Worm (Caenorhabditis elegans): ENCODE data around the gene srh-80.

Gene srh-80

ce11 chrV:215697-216096 is 4.0 kb upstream of the srh-80 start:
- no peak for TF ChIP-seq unc-39 (tag; optimal IDR thresholded peaks at IDR 0.05)
- TF ChIP-seq lir-3 (tag; optimal IDR thresholded peaks at IDR 0.05) = no peak
- TF ChIP-seq nhr-237 (tag; optimal IDR thresholded peaks at IDR 0.05) = no peak
- no peak for TF ChIP-seq hif-1 (tag; optimal IDR thresholded peaks at IDR 0.05)
- no peak for TF ChIP-seq snpc-4 (tag; optimal IDR thresholded peaks at IDR 0.05)
- TF ChIP-seq lin-1 (GFP tag; IDR thresholded peaks at IDR 0.05) = no peak
- no peak for TF ChIP-seq egl-43 (GFP tag; IDR thresholded peaks at IDR 0.05)

- TF ChIP-seq egl-27 (tag; optimal IDR thresholded peaks at IDR 0.05) (no peak), nhr-25 (tag; optimal IDR thresholded peaks at IDR 0.05; ENCODE audit: borderline replicate concordance, insufficient read depth) (no peak), nhr-11 (tag; optimal IDR thresholded peaks at IDR 0.05) (no peak), nhr-6 (tag; optimal IDR thresholded peaks at IDR 0.05) (no peak)
These were observed 2.9 kb upstream of the srh-80 start, which contains the start of gene srh-78 for ce11 chrV:216847-217246. Gene srh-78 (plus strand): TSS chrV:217147.

- TF ChIP-seq lin-13 (GFP tag; optimal IDR thresholded peaks at IDR 0.05) = no peak
- no peak for TF ChIP-seq rbr-2 (tag; optimal IDR thresholded peaks at IDR 0.05)
- no peak for TF ChIP-seq aha-1 (tag)
- no peak for TF ChIP-seq mdt-29 (GFP tag; IDR thresholded peaks at IDR 0.05)
- TF ChIP-seq sdz-12 (GFP tag; optimal IDR thresholded peaks at IDR 0.05) = no peak
- no peak for TF ChIP-seq lim-7 (GFP tag; IDR thresholded peaks at IDR 0.05)
- no peak for TF ChIP-seq zfp-2 (tag; optimal IDR thresholded peaks at IDR 0.05)
- no peak for TF ChIP-seq spr-3 (GFP tag; optimal IDR thresholded peaks at IDR 0.05)
- TF ChIP-seq attf-4 (tag; optimal IDR thresholded peaks at IDR 0.05) = no peak
- TF ChIP-seq zip-2 (tag; optimal IDR thresholded peaks at IDR 0.05) = no peak
- no peak for TF ChIP-seq Y48G9A.11 (GFP tag; IDR thresholded peaks at IDR 0.05)
- TF ChIP-seq lin-38 (GFP tag; IDR thresholded peaks at IDR 0.05) = no peak
- TF ChIP-seq nhr-237 (tag; optimal IDR thresholded peaks at IDR 0.05) = no peak
These were observed 14.8 kb downstream of the srh-80 start, which contains the start of gene kin-33 for ce11 chrV:234572-234971. Gene kin-33 (minus strand): TSS chrV:234672.

- TF ChIP-seq nhr-48 (tag; optimal IDR thresholded peaks at IDR 0.05) = no peak
- peak; percentile 90 for TF ChIP-seq aha-1 (tag)
These were observed 17.3 kb downstream of the srh-80 start for ce11 chrV:237012-237411.

- no peak for TF ChIP-seq nhr-48 (tag; optimal IDR thresholded peaks at IDR 0.05)
- no peak for TF ChIP-seq tag-97 (GFP tag; IDR thresholded peaks at IDR 0.05)
- TF ChIP-seq mxl-3 (GFP tag; optimal IDR thresholded peaks at IDR 0.05) = no peak
- TF ChIP-seq sdz-12 (GFP tag; optimal IDR thresholded peaks at IDR 0.05) = no peak
- no peak for TF ChIP-seq F26F4.8 (GFP tag; conservative IDR thresholded peaks at IDR 0.05)
- no peak for TF ChIP-seq nhr-102 (tag; optimal IDR thresholded peaks at IDR 0.05)
- no peak for TF ChIP-seq daf-16 (GFP tag; optimal IDR thresholded peaks at IDR 0.05)
- no peak for TF ChIP-seq daf-16 (tag; optimal IDR thresholded peaks at IDR 0.05)
- TF ChIP-seq arid-1 (GFP tag; conservative IDR thresholded peaks at IDR 0.05) = no peak
- TF ChIP-seq daf-19 (GFP tag; conservative IDR thresholded peaks at IDR 0.05) = no peak
These were observed 18.4 kb downstream of the srh-80 start, which contains the start of gene R02C2.1 for ce11 chrV:238094-238493. Gene R02C2.1 (minus strand): TSS chrV:238194.

ce11 chrV:240287-240686 is 20.6 kb downstream of the srh-80 start, which contains the start of gene txt-2:
Gene txt-2 (minus strand): TSS chrV:240500.
- TF ChIP-seq madf-5 (GFP tag; IDR thresholded peaks at IDR 0.05) = no peak
- no peak for TF ChIP-seq php-3 (GFP tag; IDR thresholded peaks at IDR 0.05)
- TF ChIP-seq pqm-1 (tag; optimal IDR thresholded peaks at IDR 0.05) = no peak
- no peak for TF ChIP-seq D1046.2 (GFP tag; IDR thresholded peaks at IDR 0.05)
- no peak for TF ChIP-seq aha-1 (tag)
- no peak for TF ChIP-seq Y5F2A.4 (GFP tag; optimal IDR thresholded peaks at IDR 0.05)

All from whole organism, L4 larva.